Fruit fly (Drosophila melanogaster): Measurements from ENCODE around the gene fkh.

Gene fkh

dm6 chr3R:28599238-28600127, 14.4 kb upstream of the fkh start, which contains the start of the genes Noa36 and Hrb98DE (continued):
- 0 out of 2 replicates have a peak, but pooled peaks have one; percentile 15 for TF ChIP-seq Gug (GFP tag; IDR thresholded peaks at IDR 0.05)
- peak; percentile 19 for TF ChIP-seq achi (GFP tag; optimal IDR thresholded peaks at IDR 0.05)
- TF ChIP-seq CG10669 (GFP tag; optimal IDR thresholded peaks at IDR 0.05): no peak
- TF ChIP-seq svp (GFP tag): no peak
- no peak for TF ChIP-seq Hr38 (GFP tag; optimal IDR thresholded peaks at IDR 0.05)
- TF ChIP-seq Eip93F (GFP tag; optimal IDR thresholded peaks at IDR 0.05): no peak
- peak; percentile 44 for TF ChIP-seq CG3919 (GFP tag; optimal IDR thresholded peaks at IDR 0.05)
- TF ChIP-seq dsx (GFP tag; optimal IDR thresholded peaks at IDR 0.05; ENCODE audit: poor library complexity, severe bottlenecking): no peak
- TF ChIP-seq CG8632 (GFP tag; optimal IDR thresholded peaks at IDR 0.05): no peak
- TF ChIP-seq spab (GFP tag; optimal IDR thresholded peaks at IDR 0.05): no peak
- TF ChIP-seq fd85E (GFP tag; optimal IDR thresholded peaks at IDR 0.05): no peak
- TF ChIP-seq CG7368 (GFP tag; optimal IDR thresholded peaks at IDR 0.05): no peak
- peak; percentile 21 for TF ChIP-seq CG6854 (GFP tag; optimal IDR thresholded peaks at IDR 0.05)
- TF ChIP-seq pdm3 (GFP tag; optimal IDR thresholded peaks at IDR 0.05): no peak
- TF ChIP-seq eg (GFP tag; IDR thresholded peaks at IDR 0.05): peak; percentile 53; the same call in 2 of the 3 replicates

dm6 chr3R:28597527-28597926, 12.5 kb upstream of the fkh start:
- peak; percentile 99 for TF ChIP-seq fkh (GFP tag; optimal IDR thresholded peaks at IDR 0.05)
- TF ChIP-seq CG10669 (GFP tag; optimal IDR thresholded peaks at IDR 0.05): no peak

- no peak for TF ChIP-seq Smox (GFP tag; optimal IDR thresholded peaks at IDR 0.05)
- TF ChIP-seq CG6276 (GFP tag; optimal IDR thresholded peaks at IDR 0.05): no peak
- no peak for TF ChIP-seq svp (GFP tag)
These were observed 11.3 kb upstream of the fkh start for dm6 chr3R:28596357-28596756.

- no peak for TF ChIP-seq CG11902 (GFP tag; optimal IDR thresholded peaks at IDR 0.05)
- peak; percentile 16 for TF ChIP-seq fkh (GFP tag; optimal IDR thresholded peaks at IDR 0.05)
These were observed 10.8 kb upstream of the fkh start for dm6 chr3R:28595855-28596254.

- TF ChIP-seq CG6792 (GFP tag; optimal IDR thresholded peaks at IDR 0.05): no peak
- no peak for TF ChIP-seq CG32006 (GFP tag; optimal IDR thresholded peaks at IDR 0.05)
- no peak for TF ChIP-seq net (GFP tag; optimal IDR thresholded peaks at IDR 0.05)
- TF ChIP-seq OdsH (GFP tag; optimal IDR thresholded peaks at IDR 0.05): no peak
- TF ChIP-seq Lpt (GFP tag; optimal IDR thresholded peaks at IDR 0.05): no peak
- TF ChIP-seq Blimp-1 (GFP tag; optimal IDR thresholded peaks at IDR 0.05): no peak
- TF ChIP-seq CG11762 (GFP tag; optimal IDR thresholded peaks at IDR 0.05; ENCODE audit: insufficient read depth): no peak
- TF ChIP-seq lz (GFP tag; optimal IDR thresholded peaks at IDR 0.05): no peak
- TF ChIP-seq CG3032 (tag; optimal IDR thresholded peaks at IDR 0.05): no peak
- TF ChIP-seq fkh (GFP tag; optimal IDR thresholded peaks at IDR 0.05): no peak
- TF ChIP-seq CG6163 (GFP tag; IDR thresholded peaks at IDR 0.05): no peak
- no peak for TF ChIP-seq CG10669 (GFP tag; optimal IDR thresholded peaks at IDR 0.05)
These were observed 9.8 kb upstream of the fkh start for dm6 chr3R:28594900-28595299.

- TF ChIP-seq pdm3 (GFP tag; optimal IDR thresholded peaks at IDR 0.05): no peak
- TF ChIP-seq Sox14 (GFP tag; optimal IDR thresholded peaks at IDR 0.05): no peak
- TF ChIP-seq CG1621 (tag; optimal IDR thresholded peaks at IDR 0.05): no peak
- TF ChIP-seq fkh (GFP tag; optimal IDR thresholded peaks at IDR 0.05): peak; percentile 100
These were observed 5.4 kb upstream of the fkh start for dm6 chr3R:28590462-28590861.
